Worm (Caenorhabditis elegans) whole organism, dauer: Measurements from ENCODE around the gene K03H1.12.

Experiments used
- unc-62 ChIP-seq: sonication (generic microtip); optimal IDR thresholded peaks from 2 replicates; lab custom pipeline; 2017; ENCODE audit warnings: missing biosample characterization, missing genetic modification reagents, missing genetic modification characterization

K03H1.12 gene

DNA sequence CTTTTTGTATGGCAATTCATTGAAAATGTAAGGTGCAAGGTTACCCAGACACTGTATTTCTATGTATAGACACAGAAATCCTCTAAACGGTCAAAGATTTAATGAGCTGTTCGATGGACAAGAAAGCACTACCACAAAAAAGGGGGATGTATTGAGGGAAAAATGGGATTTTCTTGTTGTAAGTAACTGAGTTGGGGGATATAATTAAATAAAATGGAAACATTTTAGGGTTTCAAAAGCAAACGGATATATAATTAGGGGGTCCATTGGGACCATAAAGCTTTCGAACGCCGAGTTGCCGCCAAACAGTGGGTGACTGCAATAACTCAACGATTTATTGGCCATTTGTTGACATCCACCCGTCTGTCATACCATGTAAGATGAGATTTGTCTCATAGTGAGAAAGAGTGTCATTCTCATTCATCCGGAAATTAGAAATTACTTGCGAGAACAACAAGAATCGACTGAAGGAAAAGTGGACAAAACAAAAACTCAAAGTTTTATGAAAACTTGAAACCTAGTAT is 40.8 kb downstream of the K03H1.12 start:
- TF ChIP-seq unc-62, result no peak

DNA sequence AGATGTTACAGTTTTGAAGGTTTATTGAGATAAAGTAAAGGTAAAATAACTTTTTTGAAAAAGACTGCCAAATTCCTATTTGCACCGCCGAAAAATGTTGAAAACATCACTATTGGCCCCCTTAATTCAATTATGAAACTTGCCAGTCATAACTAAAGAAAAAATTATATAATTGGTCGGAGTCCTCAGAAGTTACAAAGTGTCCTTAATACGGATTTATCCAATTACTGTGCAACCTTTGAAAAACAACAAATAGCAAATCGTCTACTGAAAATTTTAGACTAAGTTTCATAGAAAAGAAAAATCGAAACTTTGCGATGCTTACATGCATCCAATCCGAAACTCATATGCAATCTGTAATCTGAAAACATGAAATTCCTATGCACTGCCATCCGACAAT is 43.2 kb downstream of the K03H1.12 start:
- TF ChIP-seq unc-62, result no peak

DNA sequence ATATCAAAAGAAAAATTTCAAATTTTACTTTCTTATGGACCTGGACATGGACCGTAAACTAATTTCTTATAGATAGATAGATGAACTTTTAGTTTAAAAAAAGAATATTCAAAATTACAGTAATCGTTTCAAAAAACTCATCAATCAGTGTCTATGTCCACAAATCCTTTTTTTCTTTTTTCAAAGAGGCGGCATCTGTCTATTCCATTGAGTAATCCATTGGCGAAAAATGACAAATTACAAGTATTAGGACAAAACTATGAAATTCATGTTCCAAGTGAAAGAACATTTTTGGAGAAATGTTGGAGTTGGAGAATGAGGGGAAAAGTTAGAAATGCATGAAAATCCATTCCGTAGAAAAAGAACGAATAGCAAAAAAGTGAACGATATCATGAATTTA is 44.1 kb downstream of the K03H1.12 start:
- TF ChIP-seq unc-62, result no peak

DNA sequence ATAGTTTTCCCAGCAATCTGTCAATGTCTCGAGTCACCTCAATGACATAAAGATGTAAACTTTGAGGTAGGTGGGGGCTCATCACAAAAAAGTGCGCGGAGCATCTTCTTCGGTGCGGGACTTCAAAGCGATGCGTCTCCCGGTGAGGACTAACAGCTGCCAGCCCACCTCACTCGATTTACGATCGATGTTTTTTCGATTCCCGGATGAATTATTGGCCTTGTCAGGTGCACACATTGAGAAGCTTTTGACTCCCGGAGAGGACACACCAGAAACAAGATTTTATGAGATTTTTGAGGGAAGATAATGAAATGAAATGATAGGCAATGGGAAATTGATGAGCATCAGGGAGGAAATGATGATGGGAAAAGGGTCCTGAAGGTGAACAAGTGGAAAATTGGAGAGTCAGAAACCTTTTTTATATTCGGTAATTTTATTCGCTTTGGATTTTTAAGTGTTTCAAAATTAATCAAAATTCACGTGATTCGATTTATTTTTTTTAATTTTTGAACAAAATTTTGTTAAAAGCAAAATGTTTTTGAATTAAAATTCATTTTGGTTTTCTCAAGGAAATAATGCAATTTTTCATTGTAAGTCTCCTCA is 45.5 kb downstream of the K03H1.12 start, which contains the start of gene C05B5.12:
Gene C05B5.12, plus strand, starts transcription at position 553 of the 603 bp plus-strand sequence.
- no peak for TF ChIP-seq unc-62

DNA sequence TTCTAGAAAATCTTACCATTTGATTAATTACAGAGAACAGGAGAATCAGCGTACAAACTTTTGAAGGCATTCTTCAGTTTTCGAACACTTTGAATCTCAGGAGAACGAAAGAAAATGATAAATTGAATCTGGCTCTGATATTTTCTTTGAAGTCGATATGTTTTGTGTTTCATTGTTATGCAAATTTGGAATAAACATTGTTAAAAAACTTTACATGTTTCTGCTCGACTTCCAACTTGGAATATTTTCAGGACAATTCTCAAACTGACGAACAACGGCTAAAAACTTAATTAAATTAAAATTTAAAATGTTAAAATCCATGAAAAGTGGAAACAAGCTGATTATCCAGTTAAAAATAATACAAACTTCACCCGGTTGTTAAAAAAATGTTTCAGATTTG is 46.9 kb downstream of the K03H1.12 start, which contains the start of gene C05B5.1:
Gene C05B5.1, minus strand, starts transcription at position 101 of the 400 bp plus-strand sequence.
- no peak for TF ChIP-seq unc-62

DNA sequence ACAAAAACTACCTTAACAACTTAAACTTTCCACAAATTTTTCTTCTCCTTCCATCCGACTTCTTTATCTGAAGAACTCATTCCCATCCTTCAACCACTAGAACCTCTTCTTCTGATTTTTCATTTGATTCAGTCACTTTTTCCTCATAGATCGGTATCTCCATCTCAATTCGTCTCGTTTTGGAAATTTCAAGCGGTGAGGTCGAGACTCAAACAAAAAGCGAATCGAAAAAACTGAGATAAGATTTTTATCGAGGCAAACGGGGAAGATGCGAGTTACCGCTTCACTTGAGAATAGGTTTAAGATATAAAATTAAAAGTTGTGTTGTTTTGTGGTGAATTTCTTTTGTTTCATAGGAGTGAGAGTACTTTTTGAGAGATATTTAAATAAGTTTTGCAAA is 49.9 kb downstream of the K03H1.12 start:
- TF ChIP-seq unc-62, result no peak
